Fruit fly (Drosophila melanogaster) whole organism, pupa: Measurements from ENCODE around the gene dsf.

Experiments
- CG32121 ChIP-seq: fragments of 200-800 bp; sonication (Bioruptor generic); IDR thresholded peaks from 2 replicates; pipeline ENCODE4 v1.3.6; 2022; ENCODE audit warnings: missing biosample characterization, missing genetic modification characterization
- CG8301 ChIP-seq: fragments of 200-800 bp; sonication (Bioruptor generic); optimal IDR thresholded peaks from 2 replicates; lab custom pipeline; 2018; ENCODE audit warnings: missing biosample characterization, mild to moderate bottlenecking, missing genetic modification characterization
- CG9948 ChIP-seq: fragments of 200-800 bp; sonication (Bioruptor generic); optimal IDR thresholded peaks from 2 replicates; lab custom pipeline; 2018; ENCODE audit warnings: missing biosample characterization, mild to moderate bottlenecking, missing genetic modification characterization, moderate library complexity

The dsf gene

DNA sequence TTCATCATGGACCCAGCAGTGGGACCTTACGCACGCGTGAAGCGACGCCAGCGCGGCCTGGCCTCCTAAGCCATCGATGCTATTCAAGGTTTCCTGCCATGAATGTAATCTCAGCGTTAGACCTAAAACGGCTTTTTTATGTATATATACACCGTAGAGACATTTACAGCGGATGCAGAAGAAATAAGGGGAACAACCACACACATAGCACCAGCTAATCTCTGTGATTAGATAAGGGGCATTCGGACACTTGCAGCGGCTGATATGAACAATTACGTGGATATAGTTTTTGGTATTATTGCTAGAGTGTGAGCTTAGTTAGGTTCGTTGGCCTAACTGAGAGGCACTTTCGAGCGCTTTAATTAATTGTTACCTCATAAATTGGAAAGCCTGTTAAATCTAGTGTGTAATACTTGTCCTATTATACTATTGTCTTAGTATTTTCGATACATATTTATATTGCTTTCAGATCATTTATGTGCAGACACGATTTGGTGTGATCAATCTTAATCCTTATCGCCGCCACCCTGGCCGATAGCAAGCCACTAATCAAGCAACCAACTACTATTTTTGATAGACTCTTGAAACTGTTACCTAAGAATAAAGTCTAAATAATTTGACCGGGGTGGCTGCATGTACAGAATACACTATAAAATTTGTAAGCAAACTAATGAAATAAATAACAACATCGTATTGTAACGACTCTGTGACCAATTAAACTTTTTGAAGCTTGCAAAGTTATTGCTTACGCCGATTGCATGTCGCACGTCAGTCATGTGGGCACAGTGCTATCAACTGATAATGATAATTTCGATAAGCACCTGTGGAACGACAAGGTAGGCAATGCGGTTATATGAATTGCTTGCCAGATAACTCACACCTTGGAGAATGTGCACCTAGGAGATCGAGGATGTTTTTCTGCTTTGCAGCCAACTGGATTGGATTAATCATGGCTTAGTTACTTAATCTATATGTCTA lies 62.7 kb downstream of the dsf start:
- no peak for TF ChIP-seq CG32121
- no peak for TF ChIP-seq CG9948
- TF ChIP-seq CG8301 = no peak
